Fruit fly (Drosophila melanogaster) whole organism, pupa: ENCODE results near the gene CG15336.

ENCODE experiments used
- CG10348 ChIP-seq: fragments of 200-800 bp; sonication (Bioruptor generic); IDR thresholded peaks from 2 replicates; pipeline ENCODE4 v1.3.6; 2022; ENCODE audit warnings: missing biosample characterization, missing genetic modification characterization
- CG12605 ChIP-seq: fragments of 200-800 bp; sonication (Bioruptor generic); IDR thresholded peaks from 2 replicates; pipeline ENCODE4 v1.3.6; 2022; ENCODE audit warnings: missing biosample characterization, missing genetic modification characterization
- CG13204 ChIP-seq: fragments of 200-800 bp; sonication (Bioruptor generic); optimal IDR thresholded peaks from 2 replicates; lab custom pipeline; 2018; ENCODE audit warnings: missing biosample characterization, mild to moderate bottlenecking, missing genetic modification characterization, moderate library complexity
- CG14655 ChIP-seq: fragments of 200-800 bp; sonication (Bioruptor generic); optimal IDR thresholded peaks from 3 replicates; lab custom pipeline; 2017; ENCODE audit warnings: mild to moderate bottlenecking, missing biosample characterization, missing genetic modification reagents, missing genetic modification characterization
- CG15710 ChIP-seq: fragments of 200-800 bp; sonication (Bioruptor generic); optimal IDR thresholded peaks from 2 replicates; lab custom pipeline; 2018; ENCODE audit warnings: missing biosample characterization, mild to moderate bottlenecking, missing genetic modification characterization, moderate library complexity
- CG17806 ChIP-seq: fragments of 200-800 bp; sonication (Bioruptor generic); optimal IDR thresholded peaks from 2 replicates; lab custom pipeline; 2018; ENCODE audit warnings: missing biosample characterization, mild to moderate bottlenecking, missing genetic modification characterization, moderate library complexity
- CG32121 ChIP-seq: fragments of 200-800 bp; sonication (Bioruptor generic); IDR thresholded peaks from 2 replicates; pipeline ENCODE4 v1.3.6; 2022; ENCODE audit warnings: missing biosample characterization, missing genetic modification characterization
- CG34367 ChIP-seq: fragments of 200-800 bp; sonication (Bioruptor generic); optimal IDR thresholded peaks from 2 replicates; lab custom pipeline; 2018; ENCODE audit warnings: missing biosample characterization, mild to moderate bottlenecking, missing genetic modification characterization
- CG4496 ChIP-seq: fragments of 200-800 bp; sonication (Bioruptor generic); IDR thresholded peaks from 3 replicates; pipeline ENCODE4 v1.3.6; 2022; ENCODE audit warnings: missing biosample characterization, missing genetic modification characterization
- CG8159 ChIP-seq: fragments of 200-800 bp; sonication (Bioruptor generic); optimal IDR thresholded peaks from 3 replicates; lab custom pipeline; 2018; ENCODE audit warnings: missing biosample characterization, mild to moderate bottlenecking, missing genetic modification characterization, moderate library complexity
- CG8301 ChIP-seq: fragments of 200-800 bp; sonication (Bioruptor generic); optimal IDR thresholded peaks from 2 replicates; lab custom pipeline; 2018; ENCODE audit warnings: missing biosample characterization, mild to moderate bottlenecking, missing genetic modification characterization
- CG9948 ChIP-seq: fragments of 200-800 bp; sonication (Bioruptor generic); optimal IDR thresholded peaks from 2 replicates; lab custom pipeline; 2018; ENCODE audit warnings: missing biosample characterization, mild to moderate bottlenecking, missing genetic modification characterization, moderate library complexity
- D1 ChIP-seq: fragments of 200-800 bp; sonication (Bioruptor generic); optimal IDR thresholded peaks from 2 replicates; lab custom pipeline; 2018; ENCODE audit warnings: missing biosample characterization, mild to moderate bottlenecking, missing genetic modification characterization, moderate library complexity
- EcR ChIP-seq: fragments of 200-800 bp; sonication (Bioruptor generic); optimal IDR thresholded peaks from 3 replicates; lab custom pipeline; 2019; ENCODE audit warnings: missing biosample characterization, missing genetic modification characterization, mild to moderate bottlenecking, moderate library complexity, missing genetic modification reagents
- Ets98B ChIP-seq: fragments of 200-800 bp; sonication (Bioruptor generic); IDR thresholded peaks from 2 replicates; pipeline ENCODE4 v1.3.6; 2022; ENCODE audit warnings: missing biosample characterization, missing genetic modification characterization
- Pif1A ChIP-seq: fragments of 200-800 bp; sonication (Bioruptor generic); optimal IDR thresholded peaks from 3 replicates; lab custom pipeline; 2016; ENCODE audit warnings: missing biosample characterization, missing genetic modification characterization
- Pif1B ChIP-seq: fragments of 200-800 bp; sonication (Bioruptor generic); optimal IDR thresholded peaks from 3 replicates; lab custom pipeline; 2016; ENCODE audit warnings: missing biosample characterization, missing genetic modification characterization
- Snoo ChIP-seq: fragments of 200-800 bp; sonication (Bioruptor generic); optimal IDR thresholded peaks from 3 replicates; lab custom pipeline; 2017; ENCODE audit warnings: missing biosample characterization, mild to moderate bottlenecking, missing genetic modification characterization, inconsistent platforms
- fd96Ca ChIP-seq: fragments of 200-800 bp; sonication (Bioruptor generic); IDR thresholded peaks from 3 replicates; pipeline ENCODE4 v1.3.6; 2022; ENCODE audit warnings: missing biosample characterization, missing genetic modification characterization
- gl ChIP-seq: fragments of 200-800 bp; sonication (Bioruptor generic); optimal IDR thresholded peaks from 2 replicates; lab custom pipeline; 2018; ENCODE audit warnings: missing biosample characterization, mild to moderate bottlenecking, missing genetic modification characterization
- rn ChIP-seq: fragments of 200-800 bp; sonication (Bioruptor generic); IDR thresholded peaks from 2 replicates; pipeline ENCODE4 v1.3.6; 2022; ENCODE audit warnings: missing biosample characterization, missing genetic modification characterization

Gene CG15336

DNA sequence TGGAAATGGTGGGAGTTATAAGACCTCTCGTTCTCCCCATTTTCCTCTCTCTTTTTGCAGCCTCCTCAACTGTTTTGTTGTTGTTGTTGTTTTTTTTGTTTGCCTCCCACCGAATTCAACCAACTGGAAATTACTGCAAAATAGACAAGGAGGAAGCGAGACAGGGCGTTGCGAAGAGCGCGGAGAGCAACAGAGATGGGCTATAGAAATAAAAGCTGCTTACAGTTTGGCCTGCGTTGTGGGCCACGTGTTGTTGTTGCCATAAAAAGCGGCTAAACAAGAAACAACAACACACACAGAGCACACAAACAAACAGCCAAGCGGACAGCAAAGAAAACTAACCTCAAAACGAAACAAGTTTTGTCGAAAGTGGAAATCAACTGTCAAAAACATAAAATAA is 46.8 kb downstream of the CG15336 start:
- no peak for TF ChIP-seq Pif1B (GFP tag; lab: Kevin White, UChicago)
- TF ChIP-seq gl (tag; lab: Kevin White, UChicago): no peak
- TF ChIP-seq CG34367: no peak
- TF ChIP-seq CG14655: no peak
- peak; percentile 48 for TF ChIP-seq CG13204
- TF ChIP-seq CG10348 (GFP tag; lab: Robert Waterston, UW): no peak

DNA sequence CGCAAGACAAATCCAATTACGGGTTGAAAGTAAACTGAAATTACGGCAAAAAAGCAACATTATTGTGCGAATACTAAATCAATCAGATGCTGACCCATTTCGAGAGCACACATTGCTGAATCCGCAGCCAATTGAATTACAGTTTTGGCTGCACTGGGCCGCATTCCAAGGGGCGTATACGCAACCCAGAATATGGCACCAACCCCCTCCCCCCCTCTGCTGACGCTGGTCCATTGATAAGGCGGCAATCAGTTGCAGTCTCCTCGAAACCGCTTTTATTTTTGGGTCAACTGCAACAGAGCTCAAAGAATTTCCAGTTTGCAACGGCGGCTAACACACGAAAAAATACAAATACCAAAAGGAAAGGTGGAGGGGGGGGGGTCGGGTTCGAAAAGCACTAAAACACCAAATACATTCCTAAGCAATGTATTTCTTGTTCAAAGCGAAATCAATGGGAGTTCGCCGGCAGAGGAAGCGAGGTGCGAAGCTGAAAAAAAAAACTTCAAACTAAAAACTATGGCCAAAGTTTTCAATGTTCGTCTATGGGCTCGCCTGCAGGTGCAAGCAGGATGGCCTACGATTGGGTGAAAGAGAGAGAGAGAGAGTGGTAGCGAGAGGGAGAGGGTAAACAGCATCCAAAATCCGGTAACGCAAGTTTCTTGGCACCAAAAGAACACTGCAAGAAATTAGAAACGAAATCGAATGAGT is 47.9 kb downstream of the CG15336 start:
- TF ChIP-seq CG15710 (no peak), gl (tag; lab: Kevin White, UChicago) (no peak), fd96Ca (GFP tag; lab: Robert Waterston, UW) (no peak; the same call in 2 of the 3 replicates), CG10348 (GFP tag; lab: Robert Waterston, UW) (no peak), EcR (GFP tag; lab: Kevin White, UChicago) (no peak), Pif1A (GFP tag; lab: Kevin White, UChicago) (no peak), CG34367 (no peak), CG12605 (GFP tag; lab: Robert Waterston, UW) (no peak), CG17806 (tag; lab: Kevin White, UChicago) (no peak), Pif1B (GFP tag; lab: Kevin White, UChicago) (no peak), CG13204 (no peak), rn (GFP tag; lab: Robert Waterston, UW) (no peak), D1 (tag; lab: Kevin White, UChicago) (no peak), CG14655 (no peak), CG9948 (tag; lab: Kevin White, UChicago) (no peak), Ets98B (GFP tag; lab: Robert Waterston, UW) (no peak), Snoo (tag; lab: Kevin White, UChicago) (no peak), CG8159 (tag; lab: Kevin White, UChicago) (no peak), CG4496 (no peak), CG32121 (GFP tag; lab: Robert Waterston, UW) (no peak)

DNA sequence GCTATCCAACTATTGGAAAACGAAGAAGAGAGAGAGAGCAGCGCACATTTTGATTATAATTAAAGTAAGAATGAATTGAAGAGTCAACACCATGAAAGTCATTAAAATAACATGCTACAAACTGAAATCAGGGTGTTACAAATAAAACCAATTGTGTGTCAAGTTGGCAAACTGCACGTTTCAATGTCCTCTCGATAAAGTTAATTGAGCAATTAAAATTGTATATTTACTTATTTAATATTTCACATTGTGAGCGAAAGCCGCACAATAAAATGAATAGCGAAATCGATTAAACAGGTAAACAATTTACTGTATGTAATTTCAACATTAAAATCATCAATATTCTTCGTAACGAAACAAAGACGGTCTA is 48.4 kb downstream of the CG15336 start:
- no peak for TF ChIP-seq Pif1A (GFP tag; lab: Kevin White, UChicago)
- TF ChIP-seq CG34367: no peak
- peak; percentile 24 for TF ChIP-seq CG8301 (tag; lab: Kevin White, UChicago)
- no peak for TF ChIP-seq CG4496
- no peak for TF ChIP-seq CG12605 (GFP tag; lab: Robert Waterston, UW)
- no peak for TF ChIP-seq Pif1B (GFP tag; lab: Kevin White, UChicago)
- TF ChIP-seq CG10348 (GFP tag; lab: Robert Waterston, UW): no peak
- peak; percentile 51 for TF ChIP-seq CG14655
- TF ChIP-seq gl (tag; lab: Kevin White, UChicago): no peak
- TF ChIP-seq CG13204: no peak
- no peak for TF ChIP-seq CG17806 (tag; lab: Kevin White, UChicago)
- peak; percentile 25 for TF ChIP-seq Snoo (tag; lab: Kevin White, UChicago)
- peak; percentile 23 for TF ChIP-seq CG9948 (tag; lab: Kevin White, UChicago)
- no peak for TF ChIP-seq D1 (tag; lab: Kevin White, UChicago)
- TF ChIP-seq CG8159 (tag; lab: Kevin White, UChicago): peak; percentile 38
- TF ChIP-seq CG32121 (GFP tag; lab: Robert Waterston, UW): no peak
- TF ChIP-seq rn (GFP tag; lab: Robert Waterston, UW): no peak
- TF ChIP-seq fd96Ca (GFP tag; lab: Robert Waterston, UW): no peak
- no peak for TF ChIP-seq CG15710
- no peak for TF ChIP-seq EcR (GFP tag; lab: Kevin White, UChicago)
- TF ChIP-seq Ets98B (GFP tag; lab: Robert Waterston, UW): no peak

DNA sequence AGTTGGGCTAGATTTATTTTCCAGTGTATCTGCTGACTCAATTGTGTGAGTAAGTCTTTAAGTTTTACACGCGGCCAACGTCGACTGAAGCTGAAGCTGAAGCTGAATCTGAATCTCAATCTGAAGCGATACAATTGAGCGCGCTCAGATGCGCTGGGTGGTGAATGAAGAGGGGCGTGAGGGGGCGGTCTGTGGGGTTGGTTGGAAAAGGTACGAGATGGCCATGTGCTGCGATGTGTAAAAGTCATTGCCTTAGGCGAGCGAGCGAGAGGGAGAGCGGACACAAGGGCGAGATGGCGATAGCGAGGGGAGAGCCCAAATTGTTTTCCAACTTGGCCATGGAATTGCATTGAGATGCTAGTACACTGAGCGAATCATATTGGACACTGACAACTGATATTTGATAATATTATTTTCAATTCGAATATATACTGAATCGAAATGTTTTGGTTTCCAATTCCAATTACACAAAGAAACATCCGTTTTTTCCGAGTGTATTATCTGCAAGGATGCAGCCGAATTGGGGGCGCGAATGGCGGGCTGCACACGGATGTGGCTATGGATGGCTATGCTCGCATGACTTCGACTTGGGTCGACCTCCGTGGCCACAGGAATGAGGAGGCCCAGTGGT is 49.0 kb downstream of the CG15336 start:
- TF ChIP-seq Snoo (tag; lab: Kevin White, UChicago) (peak; percentile 63), CG15710 (peak; percentile 55), fd96Ca (GFP tag; lab: Robert Waterston, UW) (peak; percentile 82), CG8159 (tag; lab: Kevin White, UChicago) (peak; percentile 55), gl (tag; lab: Kevin White, UChicago) (peak; percentile 19), EcR (GFP tag; lab: Kevin White, UChicago) (peak; percentile 69), CG4496 (peak; percentile 89), CG17806 (tag; lab: Kevin White, UChicago) (peak; percentile 69), Pif1B (GFP tag; lab: Kevin White, UChicago) (peak; percentile 75), CG10348 (GFP tag; lab: Robert Waterston, UW) (0 out of 2 replicates have a peak, but pooled peaks have one; percentile 31), rn (GFP tag; lab: Robert Waterston, UW) (peak; percentile 55), Pif1A (GFP tag; lab: Kevin White, UChicago) (peak; percentile 70), CG34367 (peak; percentile 67), Ets98B (GFP tag; lab: Robert Waterston, UW) (peak; percentile 79), CG32121 (GFP tag; lab: Robert Waterston, UW) (peak; percentile 58), CG8301 (tag; lab: Kevin White, UChicago) (peak; percentile 68), D1 (tag; lab: Kevin White, UChicago) (no peak), CG9948 (tag; lab: Kevin White, UChicago) (peak; percentile 66), CG14655 (peak; percentile 80), CG12605 (GFP tag; lab: Robert Waterston, UW) (peak; percentile 83), CG13204 (peak; percentile 81)
